Worm (Caenorhabditis elegans) whole organism, early embryonic: ENCODE results near the gene C46A5.6.

Source experiments
- B0310.2 ChIP-seq: sonication (generic microtip); optimal IDR thresholded peaks from 2 replicates; lab custom pipeline; 2016; ENCODE audit warnings: mild to moderate bottlenecking, missing genetic modification characterization, missing compliant biosample characterization
- F13C5.2 ChIP-seq: sonication (generic microtip); optimal IDR thresholded peaks from 2 replicates; lab custom pipeline; 2017; ENCODE audit warnings: mild to moderate bottlenecking, missing genetic modification characterization, inconsistent platforms, missing compliant biosample characterization
- aly-1 ChIP-seq: sonication (generic microtip); optimal IDR thresholded peaks from 2 replicates; lab custom pipeline; 2016; ENCODE audit warnings: missing genetic modification characterization, missing compliant biosample characterization
- ama-1 ChIP-seq: fragments of 150-350 bp; optimal IDR thresholded peaks from 2 replicates; lab custom pipeline; 2014
- ceh-13 ChIP-seq: fragments of 200-800 bp; sonication (Bioruptor generic); optimal IDR thresholded peaks from 2 replicates; lab custom pipeline; 2018; ENCODE audit warnings: mild to moderate bottlenecking, missing genetic modification characterization, missing compliant biosample characterization
- ceh-36 ChIP-seq: sonication (generic microtip); optimal IDR thresholded peaks from 2 replicates; lab custom pipeline; 2016; ENCODE audit warnings: missing genetic modification characterization, inconsistent platforms, missing compliant biosample characterization
- ets-7 ChIP-seq: sonication (generic microtip); optimal IDR thresholded peaks from 2 replicates; lab custom pipeline; 2016; ENCODE audit warnings: missing genotype, missing genetic modification characterization, missing compliant biosample characterization
- flt-1 ChIP-seq: fragments of 200-800 bp; sonication (Bioruptor generic); IDR thresholded peaks from 2 replicates; pipeline ENCODE4 v1.3.6; 2022; ENCODE audit warnings: missing genetic modification characterization, missing compliant biosample characterization
- hmbx-1 ChIP-seq: sonication (generic microtip); optimal IDR thresholded peaks from 2 replicates; lab custom pipeline; 2016; ENCODE audit warnings: mild to moderate bottlenecking, missing genetic modification characterization, missing compliant biosample characterization
- hmg-4 ChIP-seq: fragments of 200-800 bp; sonication (Bioruptor generic); optimal IDR thresholded peaks from 2 replicates; lab custom pipeline; 2018; ENCODE audit warnings: mild to moderate bottlenecking, missing genetic modification characterization, missing compliant biosample characterization
- hnd-1 ChIP-seq: sonication (generic microtip); optimal IDR thresholded peaks from 2 replicates; lab custom pipeline; 2016; ENCODE audit warnings: missing genetic modification characterization, missing compliant biosample characterization
- pes-1 ChIP-seq: fragments of 200-800 bp; sonication (Bioruptor generic); IDR thresholded peaks from 2 replicates; pipeline ENCODE4 v1.3.6; 2022; ENCODE audit warnings: missing genetic modification reagents, missing genetic modification characterization, missing compliant biosample characterization
- scrt-1 ChIP-seq: fragments of 200-800 bp; sonication (Bioruptor generic); IDR thresholded peaks from 2 replicates; pipeline ENCODE4 v1.3.6; 2022; ENCODE audit warnings: missing genetic modification characterization, missing compliant biosample characterization
- sea-1 ChIP-seq: fragments of 200-800 bp; sonication (Bioruptor generic); conservative IDR thresholded peaks from 2 replicates; pipeline ENCODE4 v1.3.6; 2022; ENCODE audit warnings: missing genetic modification characterization, missing compliant biosample characterization
- tbx-11 ChIP-seq: fragments of 200-800 bp; sonication (Bioruptor generic); IDR thresholded peaks from 2 replicates; pipeline ENCODE4 v1.3.6; 2022; ENCODE audit warnings: missing genetic modification characterization, missing compliant biosample characterization
- tbx-37 ChIP-seq: fragments of 200-800 bp; sonication (Bioruptor generic); conservative IDR thresholded peaks from 2 replicates; pipeline ENCODE4 v1.3.6; 2022; ENCODE audit warnings: missing genetic modification reagents, missing genetic modification characterization, missing compliant biosample characterization
- tra-4 ChIP-seq: sonication (generic microtip); optimal IDR thresholded peaks from 2 replicates; lab custom pipeline; 2017; ENCODE audit warnings: missing genetic modification characterization, missing compliant biosample characterization

The C46A5.6 gene

DNA sequence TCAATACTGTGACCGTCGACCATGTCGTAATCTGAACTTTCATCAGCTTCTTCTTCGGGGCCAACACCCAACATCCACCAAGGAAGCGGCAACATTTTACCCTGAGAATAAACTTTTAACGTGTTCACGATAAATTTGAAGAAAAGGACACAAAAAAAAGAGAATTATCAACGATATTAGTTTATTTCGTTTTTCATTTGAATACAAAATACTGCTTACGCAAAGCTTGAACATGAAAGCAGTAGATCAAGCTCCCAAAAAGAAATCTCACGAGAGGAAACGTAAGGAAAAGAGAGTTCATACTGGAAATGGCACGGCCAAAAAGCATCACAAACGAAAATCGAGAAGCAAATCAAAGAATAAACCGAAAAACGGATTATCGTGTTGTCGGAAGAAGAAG lies at the start of gene C46A5.6, which contains the start of gene C46A5.1:
C46A5.6 (minus strand) TSS at position 101 of the 400 bp plus-strand sequence.
C46A5.1 (plus strand) TSS at position 184 of the 400 bp plus-strand sequence.
- TF ChIP-seq tra-4 (tag; lab: Kevin White, UChicago) = no peak
- no peak for TF ChIP-seq pes-1 (GFP tag; lab: Robert Waterston, UW)
- no peak for TF ChIP-seq ets-7 (tag; lab: Kevin White, UChicago)

DNA sequence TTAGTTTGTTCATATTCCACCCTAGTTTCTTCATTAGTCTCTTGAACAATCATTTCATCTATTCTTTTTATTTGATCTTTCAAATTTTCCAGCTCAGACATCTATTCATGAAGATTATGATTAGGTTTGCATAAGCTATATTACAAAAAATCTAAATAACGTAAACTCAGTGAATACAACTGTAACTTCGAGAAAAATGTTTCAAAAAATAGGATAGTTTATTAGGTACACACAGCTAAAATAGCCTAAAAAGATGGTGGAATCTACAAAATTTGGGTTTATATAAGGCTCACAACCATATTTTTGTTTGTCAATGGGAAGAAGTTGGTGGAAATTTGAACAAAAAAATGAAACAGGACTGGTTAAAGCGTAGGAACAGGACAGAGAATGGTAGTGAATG lies 49.1 kb upstream of the C46A5.6 start, which contains the start of gene zgpa-1:
zgpa-1 (minus strand) TSS at position 101 of the 400 bp plus-strand sequence.
- TF ChIP-seq scrt-1 (GFP tag; lab: Robert Waterston, UW) (no peak), hnd-1 (no peak)

DNA sequence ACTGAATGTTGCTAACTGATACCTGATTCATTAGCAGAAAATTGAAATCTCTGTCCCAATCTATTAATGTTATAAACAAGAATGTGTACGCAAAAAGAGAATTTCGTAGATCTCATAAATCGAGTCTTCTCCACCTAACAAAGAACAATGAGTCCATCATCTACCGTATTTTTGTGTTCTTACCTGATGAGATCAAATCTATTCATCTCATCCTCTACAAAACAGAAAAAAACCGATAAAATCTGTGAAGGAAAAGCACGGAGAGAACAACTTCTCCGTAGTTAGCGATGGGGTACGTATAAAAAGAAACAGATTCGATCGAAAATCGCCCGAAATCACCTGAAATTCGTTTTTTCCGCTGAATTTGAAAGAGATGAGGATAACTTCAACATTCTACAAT lies 44.9 kb upstream of the C46A5.6 start, which contains the start of gene C33H5.1:
C33H5.1 (plus strand) TSS at position 330 of the 400 bp plus-strand sequence.
- TF ChIP-seq pes-1 (GFP tag; lab: Robert Waterston, UW) (no peak), ceh-36 (tag; lab: Kevin White, UChicago) (no peak), F13C5.2 (tag; lab: Kevin White, UChicago) (no peak), flt-1 (GFP tag; lab: Robert Waterston, UW) (no peak), hmbx-1 (tag; lab: Kevin White, UChicago) (no peak), sea-1 (GFP tag; lab: Robert Waterston, UW) (no peak), hnd-1 (no peak), ceh-13 (GFP tag; lab: Kevin White, UChicago) (no peak), ama-1 (lab: Kevin White, UChicago) (no peak), aly-1 (tag; lab: Kevin White, UChicago) (no peak), hmg-4 (GFP tag; lab: Kevin White, UChicago) (no peak), tra-4 (tag; lab: Kevin White, UChicago) (no peak), scrt-1 (GFP tag; lab: Robert Waterston, UW) (no peak), tbx-37 (GFP tag; lab: Robert Waterston, UW) (no peak), tbx-11 (GFP tag; lab: Robert Waterston, UW) (no peak)

DNA sequence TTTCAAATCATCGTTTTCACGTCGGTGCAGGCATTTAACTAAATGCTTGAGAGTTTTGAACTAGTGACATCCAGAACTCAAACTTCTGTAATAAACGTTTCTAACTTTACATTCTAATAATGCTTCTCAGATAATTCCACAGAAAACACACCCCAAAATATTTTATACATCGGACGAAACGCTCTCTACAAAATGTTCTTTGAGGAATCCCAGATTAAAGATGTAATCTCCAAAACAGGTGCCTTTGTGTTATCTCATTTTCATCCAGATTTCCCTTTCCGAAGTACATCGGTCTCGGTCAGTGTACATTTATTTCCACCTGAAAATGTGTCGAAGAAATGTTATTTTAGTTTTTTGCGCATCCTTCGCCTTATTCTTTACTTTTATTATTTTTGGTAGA lies 41.1 kb upstream of the C46A5.6 start, which contains the start of gene C33H5.2:
C33H5.2 (plus strand) TSS at position 301 of the 400 bp plus-strand sequence.
- TF ChIP-seq hmbx-1 (tag; lab: Kevin White, UChicago) (no peak), tbx-37 (GFP tag; lab: Robert Waterston, UW) (no peak), hmg-4 (GFP tag; lab: Kevin White, UChicago) (no peak), ceh-36 (tag; lab: Kevin White, UChicago) (no peak), hnd-1 (no peak), ets-7 (tag; lab: Kevin White, UChicago) (no peak), ama-1 (lab: Kevin White, UChicago) (no peak), sea-1 (GFP tag; lab: Robert Waterston, UW) (no peak), B0310.2 (tag; lab: Kevin White, UChicago) (no peak), aly-1 (tag; lab: Kevin White, UChicago) (no peak), F13C5.2 (tag; lab: Kevin White, UChicago) (no peak), flt-1 (GFP tag; lab: Robert Waterston, UW) (no peak), scrt-1 (GFP tag; lab: Robert Waterston, UW) (no peak), ceh-13 (GFP tag; lab: Kevin White, UChicago) (no peak), pes-1 (GFP tag; lab: Robert Waterston, UW) (no peak), tra-4 (tag; lab: Kevin White, UChicago) (no peak)

DNA sequence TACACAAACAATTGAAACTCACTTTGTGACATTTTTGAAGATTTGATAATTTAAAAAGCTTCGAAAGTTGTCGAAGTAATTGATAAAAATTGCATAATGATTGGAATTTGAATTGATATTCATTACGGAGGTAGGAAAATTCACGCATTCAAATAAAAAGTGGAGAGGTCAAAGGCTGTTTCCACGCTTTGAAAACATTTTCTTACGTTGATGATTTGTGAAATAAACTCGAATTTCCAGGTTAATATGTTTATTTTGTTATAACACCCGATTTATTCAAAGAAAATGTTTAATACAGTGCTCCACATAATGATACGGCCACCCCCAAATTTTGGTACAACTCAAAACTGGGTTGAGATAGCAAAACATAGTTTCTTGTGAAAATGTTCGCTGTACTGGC lies 39.6 kb upstream of the C46A5.6 start, which contains the start of gene C33H5.16:
C33H5.16 (minus strand) TSS at position 101 of the 400 bp plus-strand sequence.
- no peak for TF ChIP-seq tbx-11 (GFP tag; lab: Robert Waterston, UW)
- TF ChIP-seq F13C5.2 (tag; lab: Kevin White, UChicago) = no peak
- TF ChIP-seq ets-7 (tag; lab: Kevin White, UChicago) = no peak
- no peak for TF ChIP-seq B0310.2 (tag; lab: Kevin White, UChicago)
- TF ChIP-seq aly-1 (tag; lab: Kevin White, UChicago) = no peak
- TF ChIP-seq ceh-13 (GFP tag; lab: Kevin White, UChicago) = no peak
- TF ChIP-seq flt-1 (GFP tag; lab: Robert Waterston, UW) = no peak
- TF ChIP-seq ama-1 (lab: Kevin White, UChicago) = no peak
- TF ChIP-seq ceh-36 (tag; lab: Kevin White, UChicago) = no peak
- no peak for TF ChIP-seq sea-1 (GFP tag; lab: Robert Waterston, UW)

DNA sequence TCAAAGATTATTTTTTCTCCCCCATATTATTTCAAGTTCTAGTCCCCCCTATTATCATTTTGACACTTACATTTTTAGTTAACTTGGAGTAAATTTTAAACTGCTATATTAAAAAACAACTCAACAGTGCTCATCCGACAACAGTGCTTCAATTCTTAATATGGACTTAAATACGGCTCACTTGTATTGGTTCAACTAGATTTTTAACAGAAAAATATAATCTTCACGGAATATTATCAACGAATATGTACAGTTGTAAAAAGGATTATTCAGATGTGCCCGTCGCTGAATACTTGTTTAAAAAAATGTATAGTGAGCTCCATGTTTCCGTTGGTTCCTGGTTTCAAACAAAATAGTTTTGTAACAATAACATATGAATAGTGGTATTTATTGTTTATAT lies 36.7 kb upstream of the C46A5.6 start:
- TF ChIP-seq tbx-37 (GFP tag; lab: Robert Waterston, UW) (no peak), aly-1 (tag; lab: Kevin White, UChicago) (no peak), tra-4 (tag; lab: Kevin White, UChicago) (no peak), F13C5.2 (tag; lab: Kevin White, UChicago) (no peak), hmbx-1 (tag; lab: Kevin White, UChicago) (no peak)

DNA sequence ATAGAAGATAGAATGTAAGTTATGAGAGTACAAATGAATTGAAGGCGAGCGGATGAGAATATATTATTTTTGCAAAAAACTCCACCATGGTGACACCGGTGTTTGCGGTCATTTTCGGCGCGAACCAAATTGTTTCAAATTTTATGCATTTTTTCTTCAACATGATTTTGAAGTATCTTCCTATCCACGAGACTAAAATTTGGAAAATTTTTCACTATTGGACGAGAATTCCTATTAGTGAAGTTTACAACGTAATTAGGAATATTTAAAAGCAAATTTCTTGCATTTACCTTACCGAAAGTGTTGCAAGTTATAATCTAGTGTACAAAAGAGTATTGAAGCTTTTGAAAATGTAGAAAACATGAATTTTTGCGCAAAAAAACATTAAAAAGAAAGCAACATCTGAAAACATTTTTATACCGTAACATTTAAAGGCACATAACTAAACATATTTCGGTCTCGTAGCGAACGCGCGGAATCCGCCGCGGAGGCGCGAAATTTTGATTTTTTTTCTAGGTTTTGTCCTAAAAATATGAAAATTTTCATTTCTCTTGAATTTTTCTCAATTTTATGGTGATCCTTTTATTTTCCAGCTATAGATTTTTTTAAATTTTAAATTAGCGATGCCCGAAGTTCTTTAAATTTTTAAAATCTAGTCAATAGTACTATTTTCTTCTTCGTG lies 32.9 kb upstream of the C46A5.6 start, which contains the start of gene sgo-1:
sgo-1 (minus strand) TSS at position 51 of the 682 bp plus-strand sequence.
- TF ChIP-seq B0310.2 (tag; lab: Kevin White, UChicago) = no peak
- TF ChIP-seq hmbx-1 (tag; lab: Kevin White, UChicago) = no peak
- no peak for TF ChIP-seq F13C5.2 (tag; lab: Kevin White, UChicago)
- TF ChIP-seq ceh-36 (tag; lab: Kevin White, UChicago) = no peak
- TF ChIP-seq scrt-1 (GFP tag; lab: Robert Waterston, UW) = no peak
- no peak for TF ChIP-seq ceh-13 (GFP tag; lab: Kevin White, UChicago)
- TF ChIP-seq ama-1 (lab: Kevin White, UChicago) = no peak
- no peak for TF ChIP-seq aly-1 (tag; lab: Kevin White, UChicago)
